Fruit fly (Drosophila melanogaster) whole organism, wandering third instar larva: ENCODE measurements around the gene CG13251.

Source experiments
- Abd-B ChIP-seq: fragments of >200 bp; optimal IDR thresholded peaks from 2 replicates; lab custom pipeline; 2017; ENCODE audit warnings: missing biosample characterization, missing genetic modification characterization
- CG32264 ChIP-seq: fragments of 200-800 bp; sonication (Bioruptor generic); optimal IDR thresholded peaks from 2 replicates; lab custom pipeline; 2016; ENCODE audit warnings: missing biosample characterization, missing genetic modification characterization
- CG9705 ChIP-seq: fragments of 200-800 bp; sonication (Bioruptor generic); optimal IDR thresholded peaks from 2 replicates; lab custom pipeline; 2018; ENCODE audit warnings: missing biosample characterization, mild to moderate bottlenecking, missing genetic modification characterization
- CrebA ChIP-seq: fragments of 200-800 bp; sonication (Bioruptor generic); optimal IDR thresholded peaks from 2 replicates; lab custom pipeline; 2016; ENCODE audit warnings: missing biosample characterization, mild to moderate bottlenecking, missing genetic modification characterization, borderline replicate concordance
- Dfd ChIP-seq: fragments of >200 bp; optimal IDR thresholded peaks from 2 replicates; lab custom pipeline; 2017; ENCODE audit warnings: missing biosample characterization, missing genetic modification characterization
- Dif ChIP-seq: fragments of 200-275, 200-300 bp; sonication (Bioruptor generic); optimal IDR thresholded peaks from 2 replicates; lab custom pipeline; 2018; ENCODE audit warnings: missing biosample characterization, missing genetic modification characterization; ENCODE audit not compliant: partially characterized antibody
- GATAd ChIP-seq: sonication (Bioruptor generic); optimal IDR thresholded peaks from 2 replicates; lab custom pipeline; 2016; ENCODE audit warnings: missing biosample characterization, missing genetic modification characterization
- HLH106 ChIP-seq: fragments of 200-800 bp; optimal IDR thresholded peaks from 3 replicates; lab custom pipeline; 2019; ENCODE audit warnings: missing biosample characterization, mild to moderate bottlenecking, missing genetic modification characterization, moderate library complexity
- Hnf4 ChIP-seq: fragments of 200-800 bp; sonication (Bioruptor generic); optimal IDR thresholded peaks from 2 replicates; lab custom pipeline; 2016; ENCODE audit warnings: missing biosample characterization, mild to moderate bottlenecking, missing genetic modification characterization
- Hr78 ChIP-seq: fragments of >200 bp; optimal IDR thresholded peaks from 2 replicates; lab custom pipeline; 2017; ENCODE audit warnings: missing biosample characterization, missing genetic modification characterization
- Hr83 ChIP-seq: fragments of 200-300 bp; sonication (Bioruptor generic); optimal IDR thresholded peaks from 2 replicates; lab custom pipeline; 2016; ENCODE audit warnings: missing biosample characterization, mild to moderate bottlenecking, missing genetic modification characterization, moderate library complexity; ENCODE audit not compliant: poor library complexity, severe bottlenecking
- Jra ChIP-seq: sonication (Bioruptor generic); optimal IDR thresholded peaks from 2 replicates; lab custom pipeline; 2016; ENCODE audit warnings: missing biosample characterization, missing genetic modification characterization
- Mio ChIP-seq: sonication (Bioruptor generic); optimal IDR thresholded peaks from 2 replicates; lab custom pipeline; 2016; ENCODE audit warnings: missing biosample characterization, missing genetic modification characterization
- Myc ChIP-seq: fragments of >200 bp; optimal IDR thresholded peaks from 2 replicates; lab custom pipeline; 2017
- N ChIP-seq: fragments of >200 bp; optimal IDR thresholded peaks from 2 replicates; lab custom pipeline; 2018; ENCODE audit warnings: missing biosample characterization, missing external identifiers, missing genetic modification characterization
- OdsH ChIP-seq: fragments of 200-800 bp; sonication (Bioruptor generic); optimal IDR thresholded peaks from 2 replicates; lab custom pipeline; 2016; ENCODE audit warnings: missing biosample characterization, mild to moderate bottlenecking, missing genetic modification characterization
- Rel ChIP-seq, 2 experiments: fragments of 200-800 bp; sonication (Bioruptor generic) in 1 of 2; optimal IDR thresholded peaks; 2 replicates in 1 of 2; 3 replicates in 1 of 2; lab custom pipeline; 2016 to 2019; ENCODE audit warnings: mild to moderate bottlenecking in 2 of 2, missing biosample characterization in 2 of 2, missing genetic modification characterization in 2 of 2, moderate library complexity in 1 of 2
- Sp1 ChIP-seq: fragments of 200-800 bp; sonication (Bioruptor generic); optimal IDR thresholded peaks from 3 replicates; lab custom pipeline; 2019; ENCODE audit warnings: missing biosample characterization, mild to moderate bottlenecking, missing genetic modification characterization, moderate library complexity
- Vsx2 ChIP-seq: fragments of 200-300, 225-300 bp; sonication (Bioruptor generic); optimal IDR thresholded peaks from 2 replicates; lab custom pipeline; 2018; ENCODE audit warnings: missing biosample characterization, missing genetic modification characterization; ENCODE audit not compliant: partially characterized antibody
- br ChIP-seq: fragments of 200-800 bp; sonication (Bioruptor generic); optimal IDR thresholded peaks from 2 replicates; lab custom pipeline; 2016; ENCODE audit warnings: missing biosample characterization, missing genetic modification characterization
- brk ChIP-seq: fragments of 200-800 bp; sonication (Bioruptor generic); optimal IDR thresholded peaks from 2 replicates; lab custom pipeline; 2016; ENCODE audit warnings: missing biosample characterization, mild to moderate bottlenecking, missing genetic modification characterization
- dl ChIP-seq, 2 experiments: fragments of 175-275, 200-275 bp in 1 of 2; fragments of 200-275 bp in 1 of 2; sonication (Bioruptor generic); optimal IDR thresholded peaks; lab custom pipeline; 2018; ENCODE audit warnings: mild to moderate bottlenecking in 2 of 2, missing biosample characterization in 2 of 2, missing genetic modification characterization in 2 of 2, moderate library complexity in 2 of 2; ENCODE audit not compliant: partially characterized antibody in 2 of 2, insufficient read depth in 1 of 2
- dmrt93B ChIP-seq: fragments of 200-800 bp; sonication (Bioruptor generic); optimal IDR thresholded peaks from 2 replicates; lab custom pipeline; 2018; ENCODE audit warnings: missing biosample characterization, mild to moderate bottlenecking, missing genetic modification characterization
- dsf ChIP-seq: sonication (Bioruptor generic); optimal IDR thresholded peaks from 2 replicates; lab custom pipeline; 2016; ENCODE audit warnings: missing biosample characterization, missing genetic modification characterization, borderline replicate concordance
- ey ChIP-seq: fragments of 200-800 bp; sonication (Bioruptor generic); optimal IDR thresholded peaks from 2 replicates; lab custom pipeline; 2016; ENCODE audit warnings: missing biosample characterization, missing genetic modification characterization
- foxo ChIP-seq, 2 experiments: fragments of 200-800 bp; sonication (Bioruptor generic); optimal IDR thresholded peaks; 2 replicates in 1 of 2; 3 replicates in 1 of 2; lab custom pipeline; 2016 to 2017; ENCODE audit warnings: missing biosample characterization in 2 of 2, missing genetic modification characterization in 2 of 2
- fru ChIP-seq: fragments of 200-800 bp; sonication (Bioruptor generic); optimal IDR thresholded peaks from 3 replicates; lab custom pipeline; 2016; ENCODE audit warnings: missing biosample characterization, mild to moderate bottlenecking, missing genetic modification characterization
- h ChIP-seq: fragments of 200-800 bp; sonication (Bioruptor generic); optimal IDR thresholded peaks from 3 replicates; lab custom pipeline; 2016; ENCODE audit warnings: missing biosample characterization, mild to moderate bottlenecking, missing genetic modification characterization
- jim ChIP-seq: fragments of 175-275, 200-325 bp; sonication (Bioruptor generic); optimal IDR thresholded peaks from 2 replicates; lab custom pipeline; 2016; ENCODE audit warnings: missing biosample characterization, mild to moderate bottlenecking, missing genetic modification characterization
- lola ChIP-seq: fragments of >200 bp; optimal IDR thresholded peaks from 2 replicates; lab custom pipeline; 2017; ENCODE audit warnings: missing biosample characterization, missing genetic modification characterization
- pan ChIP-seq: fragments of >200 bp; optimal IDR thresholded peaks from 2 replicates; lab custom pipeline; 2017
- psq ChIP-seq: fragments of 200-800 bp; sonication (Bioruptor generic); optimal IDR thresholded peaks from 3 replicates; lab custom pipeline; 2017; ENCODE audit warnings: missing biosample characterization, mild to moderate bottlenecking, missing genetic modification characterization, moderate library complexity
- rgr ChIP-seq: fragments of 200-800 bp; sonication (Bioruptor generic); optimal IDR thresholded peaks from 3 replicates; lab custom pipeline; 2016; ENCODE audit warnings: missing biosample characterization, mild to moderate bottlenecking, missing genetic modification characterization
- sage ChIP-seq: fragments of 200-800 bp; sonication (Bioruptor generic); optimal IDR thresholded peaks from 2 replicates; lab custom pipeline; 2016; ENCODE audit warnings: missing biosample characterization, mild to moderate bottlenecking, missing genetic modification characterization
- sv ChIP-seq: fragments of 200-800 bp; sonication (Bioruptor generic); optimal IDR thresholded peaks from 3 replicates; lab custom pipeline; 2016; ENCODE audit warnings: missing biosample characterization, missing genetic modification characterization
- tai ChIP-seq: sonication (Bioruptor generic); optimal IDR thresholded peaks from 2 replicates; lab custom pipeline; 2016; ENCODE audit warnings: missing biosample characterization, missing genetic modification characterization
- usp ChIP-seq: fragments of >200 bp; optimal IDR thresholded peaks from 2 replicates; lab custom pipeline; 2017; ENCODE audit warnings: missing biosample characterization, missing genetic modification characterization
- woc ChIP-seq: sonication (Bioruptor generic); optimal IDR thresholded peaks from 2 replicates; lab custom pipeline; 2016; ENCODE audit warnings: missing biosample characterization, mild to moderate bottlenecking, missing genetic modification characterization

Gene CG13251

DNA sequence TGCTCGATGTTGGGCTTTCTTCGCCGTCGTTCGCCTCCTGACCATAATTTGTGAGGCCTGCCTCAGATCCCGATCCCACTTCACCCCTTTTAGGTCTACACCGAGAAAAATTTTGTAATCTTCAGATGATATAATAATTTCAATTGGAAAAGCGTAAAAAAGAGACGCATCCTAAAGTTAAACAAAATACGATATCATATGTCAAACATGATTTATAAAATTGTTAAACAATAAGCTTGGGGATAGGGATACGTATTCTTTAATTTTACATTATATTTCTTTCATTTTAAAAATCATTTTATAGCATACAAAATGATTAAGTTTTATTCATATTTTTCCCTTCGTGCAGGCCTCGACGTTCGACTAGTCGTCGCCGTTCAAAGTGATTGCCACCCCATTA is 44.4 kb upstream of the CG13251 start:
- TF ChIP-seq Jra (GFP tag; lab: Kevin White, UChicago): no peak
- TF ChIP-seq rgr (GFP tag; lab: Kevin White, UChicago): no peak
- no peak for TF ChIP-seq Myc
- TF ChIP-seq fru: no peak
- TF ChIP-seq Dif (GFP tag; lab: Kevin White, UChicago): no peak
- TF ChIP-seq GATAd (GFP tag; lab: Kevin White, UChicago): no peak
- TF ChIP-seq Abd-B (GFP tag; lab: Kevin White, UChicago): no peak
- TF ChIP-seq pan (lab: Kevin White, UChicago): no peak
- no peak for TF ChIP-seq ey (GFP tag; lab: Kevin White, UChicago)
- TF ChIP-seq sv: no peak
- TF ChIP-seq CrebA (GFP tag; lab: Kevin White, UChicago): no peak
- no peak for TF ChIP-seq brk (GFP tag; lab: Kevin White, UChicago)
- TF ChIP-seq dmrt93B (GFP tag; lab: Kevin White, UChicago): no peak
- TF ChIP-seq Sp1 (GFP tag; lab: Kevin White, UChicago): no peak
- no peak for TF ChIP-seq br
- no peak for TF ChIP-seq dl (GFP tag; optimal IDR thresholded peaks at IDR 0.05; lab: Kevin White, UChicago; ENCODE audit: insufficient read depth in 1 of 2, partially characterized antibody in 2 of 2)
- TF ChIP-seq, all 38 proteins: peak for 0

DNA sequence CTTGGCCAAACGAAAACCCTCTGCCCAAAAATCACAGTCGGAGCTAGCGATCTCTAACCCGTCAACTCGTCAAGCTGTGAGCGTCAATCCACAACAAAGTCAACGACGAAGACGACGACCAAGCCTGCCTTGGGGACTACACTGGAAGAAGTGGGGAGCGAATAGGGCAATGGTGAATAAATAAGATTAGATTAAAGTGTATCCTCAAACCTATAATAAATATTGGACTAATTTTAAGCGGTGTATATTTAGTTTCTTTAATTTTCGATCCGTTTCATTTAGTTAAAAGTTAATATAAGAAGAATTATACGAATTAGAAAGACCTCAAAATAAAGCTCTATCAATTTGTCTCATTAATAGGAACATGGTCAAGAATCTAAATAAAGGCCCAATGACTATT is 41.2 kb upstream of the CG13251 start:
- TF ChIP-seq Dif (GFP tag; lab: Kevin White, UChicago): no peak
- no peak for TF ChIP-seq jim (GFP tag; lab: Kevin White, UChicago)
- no peak for TF ChIP-seq dmrt93B (GFP tag; lab: Kevin White, UChicago)
- no peak for TF ChIP-seq Hr78 (GFP tag; lab: Kevin White, UChicago)
- TF ChIP-seq dsf (GFP tag; lab: Kevin White, UChicago): no peak
- TF ChIP-seq Mio (GFP tag; lab: Kevin White, UChicago): no peak
- TF ChIP-seq woc (GFP tag; lab: Kevin White, UChicago): no peak

DNA sequence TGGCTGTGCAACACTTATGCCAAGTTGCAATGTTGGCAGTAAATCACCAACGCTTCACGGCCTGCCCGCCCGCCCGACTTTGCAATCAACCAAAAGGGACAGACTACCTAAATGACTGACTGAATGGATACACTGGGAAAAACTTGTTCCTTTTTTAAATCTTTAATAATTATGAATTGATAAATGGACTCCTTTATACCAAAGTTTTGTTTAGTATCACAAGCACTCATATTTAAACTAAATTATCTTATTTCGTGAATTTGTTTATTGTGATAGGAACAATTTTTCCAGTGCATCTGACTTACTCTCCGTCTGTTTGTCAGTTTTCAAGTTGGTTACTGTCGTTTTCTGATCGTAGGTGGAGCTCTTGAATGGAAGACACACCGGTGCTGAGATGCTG is 36.4 kb upstream of the CG13251 start:
- TF ChIP-seq psq (GFP tag; lab: Kevin White, UChicago): peak; percentile 89
- no peak for TF ChIP-seq pan (lab: Kevin White, UChicago)
- no peak for TF ChIP-seq N (GFP tag; lab: Kevin White, UChicago)
- no peak for TF ChIP-seq dl (GFP tag; optimal IDR thresholded peaks at IDR 0.05; lab: Kevin White, UChicago; ENCODE audit: insufficient read depth in 1 of 2, partially characterized antibody in 2 of 2)
- TF ChIP-seq OdsH (GFP tag; lab: Kevin White, UChicago): peak; percentile 93
- TF ChIP-seq Jra (GFP tag; lab: Kevin White, UChicago): peak; percentile 86
- no peak for TF ChIP-seq Myc
- no peak for TF ChIP-seq Vsx2
- peak; percentile 89 for TF ChIP-seq ey (GFP tag; lab: Kevin White, UChicago)
- peak; percentile 81 for TF ChIP-seq tai (GFP tag; lab: Kevin White, UChicago)
- peak in 1 of 2 experiments; percentile 92 for TF ChIP-seq foxo (GFP tag; optimal IDR thresholded peaks at IDR 0.05; lab: Kevin White, UChicago)
- TF ChIP-seq sv: peak; percentile 11
- TF ChIP-seq CrebA (GFP tag; lab: Kevin White, UChicago): peak; percentile 73
- TF ChIP-seq woc (GFP tag; lab: Kevin White, UChicago): peak; percentile 88
- peak; percentile 94 for TF ChIP-seq HLH106 (tag; lab: Kevin White, UChicago)
- TF ChIP-seq usp (GFP tag; lab: Kevin White, UChicago): no peak
- no peak for TF ChIP-seq Dif (GFP tag; lab: Kevin White, UChicago)
- no peak for TF ChIP-seq GATAd (GFP tag; lab: Kevin White, UChicago)
- TF ChIP-seq CG32264: peak; percentile 61
- peak; percentile 74 for TF ChIP-seq dsf (GFP tag; lab: Kevin White, UChicago)
- peak; percentile 91 for TF ChIP-seq rgr (GFP tag; lab: Kevin White, UChicago)
- peak; percentile 75 for TF ChIP-seq Rel (GFP tag; optimal IDR thresholded peaks at IDR 0.05; lab: Kevin White, UChicago)
- TF ChIP-seq Rel (tag; optimal IDR thresholded peaks at IDR 0.05; lab: Kevin White, UChicago): peak; percentile 64
- peak; percentile 89 for TF ChIP-seq br
- TF ChIP-seq Abd-B (GFP tag; lab: Kevin White, UChicago): no peak
- TF ChIP-seq Hnf4 (GFP tag; lab: Kevin White, UChicago): peak; percentile 91
- TF ChIP-seq Dfd (GFP tag; lab: Kevin White, UChicago): no peak
- no peak for TF ChIP-seq Hr83 (GFP tag; lab: Kevin White, UChicago)
- TF ChIP-seq fru: peak; percentile 98
- TF ChIP-seq sage: peak; percentile 83
- TF ChIP-seq h (GFP tag; lab: Kevin White, UChicago): peak; percentile 93
- TF ChIP-seq CG9705: peak; percentile 84
- TF ChIP-seq lola (GFP tag; lab: Kevin White, UChicago): no peak
- TF ChIP-seq Sp1 (GFP tag; lab: Kevin White, UChicago): peak; percentile 94
- TF ChIP-seq brk (GFP tag; lab: Kevin White, UChicago): peak; percentile 92
- TF ChIP-seq dmrt93B (GFP tag; lab: Kevin White, UChicago): peak; percentile 64
- TF ChIP-seq, all 38 proteins: peak for 23
